Worm (Caenorhabditis elegans): ENCODE data around the gene Y69A2AR.1.

Gene Y69A2AR.1

ce11 chrIV:2708329-2708965, 41.6 kb downstream of the Y69A2AR.1 start (continued):
- peak; percentile 76 for TF ChIP-seq lin-11 (tag; optimal IDR thresholded peaks at IDR 0.05)

DNA sequence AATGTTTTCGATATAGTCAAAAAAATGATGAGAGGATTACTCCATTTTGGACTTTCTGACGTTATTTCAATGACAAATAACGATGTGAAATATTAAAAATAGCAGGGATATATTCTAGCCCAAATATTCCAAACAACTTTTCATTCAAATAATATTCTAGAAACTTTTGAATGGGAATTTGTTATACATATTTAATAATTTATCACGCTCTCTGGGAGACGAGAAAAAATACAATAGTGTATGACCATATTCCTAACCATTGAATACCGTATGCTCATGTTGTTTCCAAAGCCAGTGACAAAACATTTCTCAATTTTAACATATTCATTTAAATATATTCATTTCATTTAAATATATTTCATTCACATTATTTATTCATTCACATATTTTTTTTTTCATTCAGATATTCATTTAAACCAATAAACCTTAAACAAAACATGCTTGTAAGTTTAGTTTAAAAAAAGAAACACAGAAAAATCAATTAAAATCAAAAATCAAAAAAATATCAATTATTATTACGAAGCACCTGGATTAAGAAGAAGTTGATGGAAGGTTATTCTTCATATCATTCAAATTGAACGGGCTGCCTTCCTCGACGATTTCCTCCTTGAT, 42.8 kb downstream of the Y69A2AR.1 start:
- TF ChIP-seq C34F6.9 (tag; optimal IDR thresholded peaks at IDR 0.05) (no peak), peb-1 (tag; optimal IDR thresholded peaks at IDR 0.05) (no peak), alr-1 (tag; optimal IDR thresholded peaks at IDR 0.05) (no peak), ZK546.5 (tag; optimal IDR thresholded peaks at IDR 0.05) (no peak), gmeb-1 (tag; optimal IDR thresholded peaks at IDR 0.05) (peak; percentile 12), Y55F3AM.14 (GFP tag; optimal IDR thresholded peaks at IDR 0.05) (no peak), lsy-2 (tag; optimal IDR thresholded peaks at IDR 0.05) (peak in 1 of 2 experiments; percentile 20), mdl-1 (tag; optimal IDR thresholded peaks at IDR 0.05) (no peak), fos-1 (tag; optimal IDR thresholded peaks at IDR 0.05) (no peak), ztf-4 (tag; optimal IDR thresholded peaks at IDR 0.05) (peak; percentile 46), unc-55 (GFP tag; optimal IDR thresholded peaks at IDR 0.05) (peak; percentile 25), unc-39 (tag; optimal IDR thresholded peaks at IDR 0.05) (no peak)

- TF ChIP-seq ztf-4 (tag; optimal IDR thresholded peaks at IDR 0.05) (no peak), lin-39 (tag; optimal IDR thresholded peaks at IDR 0.05) (no peak), Y55F3AM.14 (GFP tag; optimal IDR thresholded peaks at IDR 0.05) (no peak), ama-1 (optimal IDR thresholded peaks at IDR 0.05) (peak; percentile 40), unc-62 (GFP tag; optimal IDR thresholded peaks at IDR 0.05) (no peak), lsy-2 (tag; optimal IDR thresholded peaks at IDR 0.05) (no peak), nhr-23 (tag; optimal IDR thresholded peaks at IDR 0.05) (no peak), gmeb-1 (tag; optimal IDR thresholded peaks at IDR 0.05) (no peak)
These were observed 43.5 kb downstream of the Y69A2AR.1 start, which contains the start of gene Y94H6A.10 for ce11 chrIV:2710203-2710935. Gene Y94H6A.10, minus strand, starts transcription at chrIV:2710666.

- TF ChIP-seq lin-13 (GFP tag; optimal IDR thresholded peaks at IDR 0.05) (peak; percentile 23), ama-1 (optimal IDR thresholded peaks at IDR 0.05) (peak; percentile 65), sma-3 (GFP tag; optimal IDR thresholded peaks at IDR 0.05) (peak; percentile 12), snpc-4 (tag; optimal IDR thresholded peaks at IDR 0.05) (no peak), unc-55 (GFP tag; optimal IDR thresholded peaks at IDR 0.05) (peak; percentile 47), crh-2 (tag; optimal IDR thresholded peaks at IDR 0.05) (peak; percentile 63), sma-9 (GFP tag; optimal IDR thresholded peaks at IDR 0.05) (no peak), sma-9 (tag; optimal IDR thresholded peaks at IDR 0.05) (no peak), fos-1 (tag; optimal IDR thresholded peaks at IDR 0.05) (peak; percentile 19), C34F6.9 (tag; optimal IDR thresholded peaks at IDR 0.05) (peak; percentile 10), skn-1 (tag; optimal IDR thresholded peaks at IDR 0.05) (peak; percentile 94), lsy-2 (tag; optimal IDR thresholded peaks at IDR 0.05) (peak in 1 of 2 experiments; percentile 15), nhr-10 (tag; optimal IDR thresholded peaks at IDR 0.05) (no peak)
These were observed 44.3 kb downstream of the Y69A2AR.1 start for ce11 chrIV:2711122-2711669.

- TF ChIP-seq R02D3.7 (tag; optimal IDR thresholded peaks at IDR 0.05) (no peak), zag-1 (tag; optimal IDR thresholded peaks at IDR 0.05) (no peak), unc-39 (tag; optimal IDR thresholded peaks at IDR 0.05) (no peak), lin-13 (GFP tag; optimal IDR thresholded peaks at IDR 0.05) (no peak), lin-11 (tag; optimal IDR thresholded peaks at IDR 0.05) (no peak), ztf-1 (GFP tag; conservative IDR thresholded peaks at IDR 0.05) (no peak), Y55F3AM.14 (GFP tag; optimal IDR thresholded peaks at IDR 0.05) (no peak), nhr-237 (tag; optimal IDR thresholded peaks at IDR 0.05) (no peak), ama-1 (optimal IDR thresholded peaks at IDR 0.05) (no peak), nhr-21 (tag; optimal IDR thresholded peaks at IDR 0.05) (no peak), egl-27 (tag; optimal IDR thresholded peaks at IDR 0.05) (no peak), alr-1 (tag; optimal IDR thresholded peaks at IDR 0.05) (no peak), ztf-4 (tag; optimal IDR thresholded peaks at IDR 0.05) (no peak), elt-1 (tag; optimal IDR thresholded peaks at IDR 0.05) (no peak), F13H6.1 (tag; optimal IDR thresholded peaks at IDR 0.05) (no peak), C34F6.9 (tag; optimal IDR thresholded peaks at IDR 0.05) (no peak), nhr-25 (tag; optimal IDR thresholded peaks at IDR 0.05) (no peak)
These were observed 46.1 kb downstream of the Y69A2AR.1 start, which contains the start of gene Y94H6A.12 for ce11 chrIV:2712935-2713334. Gene Y94H6A.12, minus strand, starts transcription at chrIV:2713035.
